Worm (Caenorhabditis elegans): ENCODE measurements around the gene ilys-6.

The ilys-6 gene

DNA sequence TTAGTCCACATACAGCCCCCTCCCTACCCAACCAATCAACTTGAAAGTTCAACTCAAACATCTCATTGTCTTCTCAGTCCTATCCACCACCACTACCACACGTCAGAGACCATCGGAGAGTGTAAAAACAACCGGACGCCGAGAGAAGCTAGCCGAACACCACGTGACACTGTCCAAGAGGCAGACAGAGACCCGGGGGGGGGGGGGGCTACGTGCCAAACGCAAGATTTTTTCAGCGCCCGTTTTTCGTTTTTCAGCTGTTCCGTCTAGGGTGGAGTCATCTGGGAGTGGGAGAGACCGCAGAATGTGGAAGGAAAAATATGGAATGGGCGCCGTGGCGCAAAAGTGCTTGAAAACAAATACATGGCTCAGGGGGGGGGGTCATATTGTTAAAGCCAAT is 37.5 kb downstream of the ilys-6 start (continued):
- TF ChIP-seq F49E8.2 (tag; optimal IDR thresholded peaks at IDR 0.05; ENCODE audit: borderline replicate concordance), result no peak
- TF ChIP-seq mxl-3 (GFP tag; optimal IDR thresholded peaks at IDR 0.05), result peak; percentile 18
- peak; percentile 95 to 100 for TF ChIP-seq hif-1 (tag; optimal IDR thresholded peaks at IDR 0.05)
- peak; percentile 100 for TF ChIP-seq aha-1 (tag)
- TF ChIP-seq T26A8.4 (GFP tag; IDR thresholded peaks at IDR 0.05), result no peak; the same call in 1 of the 2 replicates
- TF ChIP-seq zfp-3 (GFP tag; conservative IDR thresholded peaks at IDR 0.05), result no peak
- TF ChIP-seq lim-7 (GFP tag; IDR thresholded peaks at IDR 0.05), result no peak
- TF ChIP-seq F26F4.8 (GFP tag; conservative IDR thresholded peaks at IDR 0.05), result no peak
- TF ChIP-seq nhr-41 (GFP tag; IDR thresholded peaks at IDR 0.05), result no peak
- TF ChIP-seq F37D6.2 (tag; optimal IDR thresholded peaks at IDR 0.05), result peak; percentile 14
- TF ChIP-seq attf-4 (tag; optimal IDR thresholded peaks at IDR 0.05), result no peak
- no peak for TF ChIP-seq ztf-11 (tag; optimal IDR thresholded peaks at IDR 0.05)
- no peak for TF ChIP-seq dmd-9 (GFP tag; IDR thresholded peaks at IDR 0.05)
- no peak for TF ChIP-seq zip-11 (GFP tag; IDR thresholded peaks at IDR 0.05)
- no peak for TF ChIP-seq snpc-1.2 (GFP tag; IDR thresholded peaks at IDR 0.05)
- TF ChIP-seq lsy-2 (tag; optimal IDR thresholded peaks at IDR 0.05), result peak in 1 of 2 experiments; percentile 53
- 0 out of 2 replicates have a peak, but pooled peaks have one; percentile 29 for TF ChIP-seq pha-4 (GFP tag; IDR thresholded peaks at IDR 0.05)
- no peak for TF ChIP-seq pha-4 (tag; optimal IDR thresholded peaks at IDR 0.05)
- no peak for TF ChIP-seq ceh-32 (tag; optimal IDR thresholded peaks at IDR 0.05; ENCODE audit: poor library complexity)

ce11 chrIV:4024159-4025004 is 39.1 kb downstream of the ilys-6 start:
- no peak for TF ChIP-seq F10B5.3 (tag; optimal IDR thresholded peaks at IDR 0.05)
- no peak for TF ChIP-seq ama-1 (optimal IDR thresholded peaks at IDR 0.05)
- peak; percentile 20 for TF ChIP-seq pqm-1 (tag; optimal IDR thresholded peaks at IDR 0.05)
- no peak for TF ChIP-seq nhr-237 (tag; optimal IDR thresholded peaks at IDR 0.05)
- TF ChIP-seq ceh-82 (tag; optimal IDR thresholded peaks at IDR 0.05), result no peak
- TF ChIP-seq cey-2 (tag; optimal IDR thresholded peaks at IDR 0.05; ENCODE audit: borderline replicate concordance, insufficient read depth), result no peak
- TF ChIP-seq saeg-2 (GFP tag; IDR thresholded peaks at IDR 0.05), result peak; percentile 14; the same call in 1 of the 2 replicates
- TF ChIP-seq nhr-28 (tag; optimal IDR thresholded peaks at IDR 0.05), result peak; percentile 93
- TF ChIP-seq nhr-25 (tag; optimal IDR thresholded peaks at IDR 0.05; ENCODE audit: borderline replicate concordance, insufficient read depth), result peak; percentile 46
- no peak for TF ChIP-seq nhr-76 (tag; optimal IDR thresholded peaks at IDR 0.05)
- TF ChIP-seq php-3 (GFP tag; IDR thresholded peaks at IDR 0.05), result peak; percentile 27; the same call in 1 of the 2 replicates
- TF ChIP-seq egl-27 (tag; optimal IDR thresholded peaks at IDR 0.05), result no peak
- TF ChIP-seq F37D6.2 (tag; optimal IDR thresholded peaks at IDR 0.05), result no peak
- no peak for TF ChIP-seq mxl-2 (GFP tag; conservative IDR thresholded peaks at IDR 0.05)
- TF ChIP-seq zfp-2 (tag; optimal IDR thresholded peaks at IDR 0.05), result no peak
- no peak for TF ChIP-seq lin-1 (GFP tag; IDR thresholded peaks at IDR 0.05)
- TF ChIP-seq mxl-3 (GFP tag; optimal IDR thresholded peaks at IDR 0.05), result peak; percentile 5
- TF ChIP-seq attf-4 (tag; optimal IDR thresholded peaks at IDR 0.05), result no peak
- TF ChIP-seq Y75B8A.6 (GFP tag; IDR thresholded peaks at IDR 0.05), result no peak
- TF ChIP-seq lin-39 (tag; optimal IDR thresholded peaks at IDR 0.05), result no peak
- no peak for TF ChIP-seq dmd-8 (GFP tag; IDR thresholded peaks at IDR 0.05)
- TF ChIP-seq lsy-2 (tag; optimal IDR thresholded peaks at IDR 0.05), result peak in 1 of 2 experiments; percentile 63
- peak; percentile 68 for TF ChIP-seq lin-29 (GFP tag; IDR thresholded peaks at IDR 0.05)
- TF ChIP-seq vab-7 (GFP tag; IDR thresholded peaks at IDR 0.05), result no peak
- TF ChIP-seq zip-2 (tag; optimal IDR thresholded peaks at IDR 0.05), result no peak
- TF ChIP-seq sdz-12 (GFP tag; optimal IDR thresholded peaks at IDR 0.05), result no peak
- TF ChIP-seq nhr-10 (tag; optimal IDR thresholded peaks at IDR 0.05), result peak; percentile 23
- peak; percentile 64 for TF ChIP-seq nhr-11 (tag; optimal IDR thresholded peaks at IDR 0.05)
- no peak for TF ChIP-seq Y48G9A.11 (GFP tag; IDR thresholded peaks at IDR 0.05)
- TF ChIP-seq Y105C5A.15 (GFP tag; IDR thresholded peaks at IDR 0.05), result no peak
- no peak for TF ChIP-seq spr-1 (tag; optimal IDR thresholded peaks at IDR 0.05)
- no peak for TF ChIP-seq zfp-3 (GFP tag; conservative IDR thresholded peaks at IDR 0.05)
- no peak for TF ChIP-seq nhr-42 (GFP tag; IDR thresholded peaks at IDR 0.05)
- no peak for TF ChIP-seq ZK337.2 (GFP tag; IDR thresholded peaks at IDR 0.05)
- no peak for TF ChIP-seq snpc-1.2 (GFP tag; IDR thresholded peaks at IDR 0.05)
